Worm (Caenorhabditis elegans): ENCODE measurements around the gene pot-2.

DNA sequence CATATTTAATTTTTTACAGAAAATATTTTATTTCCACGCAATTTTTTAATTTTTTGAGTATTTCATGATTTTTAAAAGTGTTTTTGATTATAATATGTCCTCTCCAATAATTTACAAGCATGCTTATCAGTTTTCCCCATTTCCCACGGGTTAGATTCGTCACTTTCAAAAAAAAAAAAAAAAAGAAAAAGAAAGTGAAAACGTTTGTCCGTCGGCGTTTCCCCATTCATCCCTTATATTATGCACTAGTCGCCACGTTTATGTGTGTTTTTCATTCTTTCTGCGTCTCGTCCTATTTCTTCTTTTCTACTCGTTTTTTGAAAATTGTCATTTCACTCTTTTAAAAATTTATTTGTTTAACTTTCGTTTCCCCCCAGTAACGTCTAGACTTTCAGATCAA lies 34.6 kb upstream of the pot-2 start, which contains the start of gene vnut-1:
- no peak for TF ChIP-seq him-1 (tag; optimal IDR thresholded peaks at IDR 0.05)
- TF ChIP-seq dao-5 (tag; optimal IDR thresholded peaks at IDR 0.05) = no peak
- no peak for TF ChIP-seq W03F9.2 (tag; optimal IDR thresholded peaks at IDR 0.05)

Measured in whole organism, L4/young adult.